Worm (Caenorhabditis elegans) whole organism, L1 larva: ENCODE measurements around the gene oig-3.

Experiments used
- C34B4.2 ChIP-seq: sonication (generic microtip); optimal IDR thresholded peaks from 2 replicates; lab custom pipeline; 2017; ENCODE audit warnings: mild to moderate bottlenecking, missing genetic modification characterization, missing compliant biosample characterization
- Y116A8C.19 ChIP-seq: sonication (generic microtip); optimal IDR thresholded peaks from 2 replicates; lab custom pipeline; 2016; ENCODE audit warnings: missing compliant biosample characterization, missing genetic modification characterization, borderline replicate concordance
- ama-1 ChIP-seq: fragments of 150-350 bp; optimal IDR thresholded peaks from 2 replicates; lab custom pipeline; 2014
- egl-27 ChIP-seq, 2 experiments: fragments of 150-350 bp in 1 of 2; sonication (generic microtip); optimal IDR thresholded peaks; 3 replicates each; lab custom pipeline; 2017 to 2018; ENCODE audit warnings: missing biosample characterization in 2 of 2, missing genetic modification characterization in 2 of 2, missing genetic modification reagents in 2 of 2
- elt-2 ChIP-seq: sonication (generic microtip); optimal IDR thresholded peaks from 2 replicates; lab custom pipeline; 2016; ENCODE audit warnings: missing genetic modification characterization, mild to moderate bottlenecking, inconsistent platforms, missing compliant biosample characterization, missing genetic modification reagents
- fos-1 ChIP-seq: fragments of 150-350 bp; optimal IDR thresholded peaks from 2 replicates; lab custom pipeline; 2014; ENCODE audit warnings: missing biosample characterization, missing genetic modification characterization
- lin-15B ChIP-seq: fragments of 150-350 bp; sonication (generic microtip); optimal IDR thresholded peaks from 3 replicates; lab custom pipeline; 2014; ENCODE audit warnings: missing biosample characterization, missing genetic modification characterization
- lin-39 ChIP-seq: fragments of 150-350 bp; optimal IDR thresholded peaks from 2 replicates; lab custom pipeline; 2014; ENCODE audit warnings: missing biosample characterization, missing genetic modification reagents, missing genetic modification characterization
- lsy-2 ChIP-seq, 2 experiments: fragments of 150-350 bp; optimal IDR thresholded peaks; 2 replicates each; lab custom pipeline; 2014; ENCODE audit warnings: missing biosample characterization in 2 of 2, missing genetic modification characterization in 2 of 2
- mep-1 ChIP-seq: fragments of 150-350 bp; optimal IDR thresholded peaks from 2 replicates; lab custom pipeline; 2014; ENCODE audit warnings: missing biosample characterization, missing genetic modification characterization
- nhr-20 ChIP-seq: sonication (generic microtip); optimal IDR thresholded peaks from 2 replicates; lab custom pipeline; 2016; ENCODE audit warnings: mild to moderate bottlenecking, missing genetic modification characterization, missing compliant biosample characterization
- nhr-71 ChIP-seq: sonication (generic microtip); optimal IDR thresholded peaks from 2 replicates; lab custom pipeline; 2016; ENCODE audit warnings: mild to moderate bottlenecking, missing genetic modification characterization, moderate library complexity, missing compliant biosample characterization
- nhr-84 ChIP-seq: sonication (generic microtip); optimal IDR thresholded peaks from 2 replicates; lab custom pipeline; 2017; ENCODE audit warnings: missing biosample characterization, missing genetic modification characterization
- ztf-11 ChIP-seq, 2 experiments: sonication (generic microtip); optimal IDR thresholded peaks; 2 replicates each; lab custom pipeline; 2016 to 2017; ENCODE audit warnings: missing genetic modification characterization in 2 of 2, missing biosample characterization in 1 of 2, missing compliant biosample characterization in 1 of 2

- TF ChIP-seq lin-15B (tag; lab: Kevin White, UChicago) (no peak), lsy-2 (tag; optimal IDR thresholded peaks at IDR 0.05; lab: Kevin White, UChicago) (no peak), fos-1 (tag; lab: Kevin White, UChicago) (no peak), nhr-71 (tag; lab: Kevin White, UChicago) (no peak), elt-2 (no peak), ama-1 (lab: Kevin White, UChicago) (no peak), C34B4.2 (tag; lab: Kevin White, UChicago) (no peak), egl-27 (tag; optimal IDR thresholded peaks at IDR 0.05; lab: Kevin White, UChicago) (no peak), Y116A8C.19 (tag; lab: Kevin White, UChicago) (no peak), lin-39 (tag; lab: Kevin White, UChicago) (no peak), ztf-11 (tag; optimal IDR thresholded peaks at IDR 0.05; lab: Kevin White, UChicago) (no peak), nhr-20 (no peak), nhr-84 (tag; lab: Kevin White, UChicago) (no peak), mep-1 (no peak)
Measured at ce11 chrV:14723020-14723419, 6.4 kb upstream of the oig-3 start, which contains the start of gene R08A2.7.
